Fruit fly (Drosophila melanogaster): Measurements from ENCODE around the gene CG17560.

DNA sequence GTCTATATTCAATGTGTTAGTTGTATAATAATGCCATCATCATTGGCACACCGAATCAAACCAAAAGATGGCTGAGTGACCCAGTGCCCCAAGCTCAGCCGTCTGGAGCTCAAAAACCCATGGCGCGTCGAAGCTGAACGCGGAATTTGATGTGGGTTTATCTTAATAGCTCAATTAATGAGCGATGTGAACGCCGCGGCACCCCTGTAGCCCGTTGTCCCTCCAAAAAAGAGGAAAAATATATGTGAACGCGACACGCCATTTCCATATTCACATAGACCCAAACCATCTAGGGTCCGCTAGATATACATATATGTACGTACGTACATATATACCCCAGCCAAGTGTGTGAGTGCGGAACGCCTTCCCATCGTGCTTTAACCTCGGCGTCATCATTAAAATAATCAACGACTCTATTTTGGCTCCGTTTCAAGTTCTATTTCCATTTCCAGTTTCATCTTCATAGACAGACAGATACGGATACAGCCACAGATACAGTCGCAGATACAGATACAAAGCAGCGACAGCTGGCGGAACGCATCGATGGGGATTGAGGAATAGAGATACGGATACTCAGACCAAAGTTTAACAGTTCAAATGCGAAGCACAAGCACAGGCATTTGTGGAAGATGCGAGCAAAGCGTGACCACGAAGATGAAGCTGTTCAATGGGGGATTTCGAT lies 46.5 kb downstream of the CG17560 start:
- TF ChIP-seq CG14710 (tag; optimal IDR thresholded peaks at IDR 0.05) (no peak), odd (GFP tag; optimal IDR thresholded peaks at IDR 0.05) (no peak), wdn (GFP tag; IDR thresholded peaks at IDR 0.05) (no peak)
